Fruit fly (Drosophila melanogaster) whole organism, wandering third instar larva: ENCODE measurements around the gene Alp4.

Experiments used
- Abd-B ChIP-seq: fragments of >200 bp; optimal IDR thresholded peaks from 2 replicates; lab custom pipeline; 2017; ENCODE audit warnings: missing biosample characterization, missing genetic modification characterization
- CG32264 ChIP-seq: fragments of 200-800 bp; sonication (Bioruptor generic); optimal IDR thresholded peaks from 2 replicates; lab custom pipeline; 2016; ENCODE audit warnings: missing biosample characterization, missing genetic modification characterization
- CG9705 ChIP-seq: fragments of 200-800 bp; sonication (Bioruptor generic); optimal IDR thresholded peaks from 2 replicates; lab custom pipeline; 2018; ENCODE audit warnings: missing biosample characterization, mild to moderate bottlenecking, missing genetic modification characterization
- CrebA ChIP-seq: fragments of 200-800 bp; sonication (Bioruptor generic); optimal IDR thresholded peaks from 2 replicates; lab custom pipeline; 2016; ENCODE audit warnings: missing biosample characterization, mild to moderate bottlenecking, missing genetic modification characterization, borderline replicate concordance
- Dfd ChIP-seq: fragments of >200 bp; optimal IDR thresholded peaks from 2 replicates; lab custom pipeline; 2017; ENCODE audit warnings: missing biosample characterization, missing genetic modification characterization
- Dif ChIP-seq: fragments of 200-275, 200-300 bp; sonication (Bioruptor generic); optimal IDR thresholded peaks from 2 replicates; lab custom pipeline; 2018; ENCODE audit warnings: missing biosample characterization, missing genetic modification characterization; ENCODE audit not compliant: partially characterized antibody
- GATAd ChIP-seq: sonication (Bioruptor generic); optimal IDR thresholded peaks from 2 replicates; lab custom pipeline; 2016; ENCODE audit warnings: missing biosample characterization, missing genetic modification characterization
- HLH106 ChIP-seq: fragments of 200-800 bp; optimal IDR thresholded peaks from 3 replicates; lab custom pipeline; 2019; ENCODE audit warnings: missing biosample characterization, mild to moderate bottlenecking, missing genetic modification characterization, moderate library complexity
- Hnf4 ChIP-seq: fragments of 200-800 bp; sonication (Bioruptor generic); optimal IDR thresholded peaks from 2 replicates; lab custom pipeline; 2016; ENCODE audit warnings: missing biosample characterization, mild to moderate bottlenecking, missing genetic modification characterization
- Hr78 ChIP-seq: fragments of >200 bp; optimal IDR thresholded peaks from 2 replicates; lab custom pipeline; 2017; ENCODE audit warnings: missing biosample characterization, missing genetic modification characterization
- Hr83 ChIP-seq: fragments of 200-300 bp; sonication (Bioruptor generic); optimal IDR thresholded peaks from 2 replicates; lab custom pipeline; 2016; ENCODE audit warnings: missing biosample characterization, mild to moderate bottlenecking, missing genetic modification characterization, moderate library complexity; ENCODE audit not compliant: poor library complexity, severe bottlenecking
- Jra ChIP-seq: sonication (Bioruptor generic); optimal IDR thresholded peaks from 2 replicates; lab custom pipeline; 2016; ENCODE audit warnings: missing biosample characterization, missing genetic modification characterization
- Mio ChIP-seq: sonication (Bioruptor generic); optimal IDR thresholded peaks from 2 replicates; lab custom pipeline; 2016; ENCODE audit warnings: missing biosample characterization, missing genetic modification characterization
- Myc ChIP-seq: fragments of >200 bp; optimal IDR thresholded peaks from 2 replicates; lab custom pipeline; 2017
- N ChIP-seq: fragments of >200 bp; optimal IDR thresholded peaks from 2 replicates; lab custom pipeline; 2018; ENCODE audit warnings: missing biosample characterization, missing external identifiers, missing genetic modification characterization
- OdsH ChIP-seq: fragments of 200-800 bp; sonication (Bioruptor generic); optimal IDR thresholded peaks from 2 replicates; lab custom pipeline; 2016; ENCODE audit warnings: missing biosample characterization, mild to moderate bottlenecking, missing genetic modification characterization
- Rel ChIP-seq, 2 experiments: fragments of 200-800 bp; sonication (Bioruptor generic) in 1 of 2; optimal IDR thresholded peaks; 2 replicates in 1 of 2; 3 replicates in 1 of 2; lab custom pipeline; 2016 to 2019; ENCODE audit warnings: mild to moderate bottlenecking in 2 of 2, missing biosample characterization in 2 of 2, missing genetic modification characterization in 2 of 2, moderate library complexity in 1 of 2
- Sp1 ChIP-seq: fragments of 200-800 bp; sonication (Bioruptor generic); optimal IDR thresholded peaks from 3 replicates; lab custom pipeline; 2019; ENCODE audit warnings: missing biosample characterization, mild to moderate bottlenecking, missing genetic modification characterization, moderate library complexity
- Vsx2 ChIP-seq: fragments of 200-300, 225-300 bp; sonication (Bioruptor generic); optimal IDR thresholded peaks from 2 replicates; lab custom pipeline; 2018; ENCODE audit warnings: missing biosample characterization, missing genetic modification characterization; ENCODE audit not compliant: partially characterized antibody
- br ChIP-seq: fragments of 200-800 bp; sonication (Bioruptor generic); optimal IDR thresholded peaks from 2 replicates; lab custom pipeline; 2016; ENCODE audit warnings: missing biosample characterization, missing genetic modification characterization
- brk ChIP-seq: fragments of 200-800 bp; sonication (Bioruptor generic); optimal IDR thresholded peaks from 2 replicates; lab custom pipeline; 2016; ENCODE audit warnings: missing biosample characterization, mild to moderate bottlenecking, missing genetic modification characterization
- dl ChIP-seq, 2 experiments: fragments of 175-275, 200-275 bp in 1 of 2; fragments of 200-275 bp in 1 of 2; sonication (Bioruptor generic); optimal IDR thresholded peaks; lab custom pipeline; 2018; ENCODE audit warnings: mild to moderate bottlenecking in 2 of 2, missing biosample characterization in 2 of 2, missing genetic modification characterization in 2 of 2, moderate library complexity in 2 of 2; ENCODE audit not compliant: partially characterized antibody in 2 of 2, insufficient read depth in 1 of 2
- dmrt93B ChIP-seq: fragments of 200-800 bp; sonication (Bioruptor generic); optimal IDR thresholded peaks from 2 replicates; lab custom pipeline; 2018; ENCODE audit warnings: missing biosample characterization, mild to moderate bottlenecking, missing genetic modification characterization
- dsf ChIP-seq: sonication (Bioruptor generic); optimal IDR thresholded peaks from 2 replicates; lab custom pipeline; 2016; ENCODE audit warnings: missing biosample characterization, missing genetic modification characterization, borderline replicate concordance
- ey ChIP-seq: fragments of 200-800 bp; sonication (Bioruptor generic); optimal IDR thresholded peaks from 2 replicates; lab custom pipeline; 2016; ENCODE audit warnings: missing biosample characterization, missing genetic modification characterization
- foxo ChIP-seq, 2 experiments: fragments of 200-800 bp; sonication (Bioruptor generic); optimal IDR thresholded peaks; 2 replicates in 1 of 2; 3 replicates in 1 of 2; lab custom pipeline; 2016 to 2017; ENCODE audit warnings: missing biosample characterization in 2 of 2, missing genetic modification characterization in 2 of 2
- fru ChIP-seq: fragments of 200-800 bp; sonication (Bioruptor generic); optimal IDR thresholded peaks from 3 replicates; lab custom pipeline; 2016; ENCODE audit warnings: missing biosample characterization, mild to moderate bottlenecking, missing genetic modification characterization
- h ChIP-seq: fragments of 200-800 bp; sonication (Bioruptor generic); optimal IDR thresholded peaks from 3 replicates; lab custom pipeline; 2016; ENCODE audit warnings: missing biosample characterization, mild to moderate bottlenecking, missing genetic modification characterization
- jim ChIP-seq: fragments of 175-275, 200-325 bp; sonication (Bioruptor generic); optimal IDR thresholded peaks from 2 replicates; lab custom pipeline; 2016; ENCODE audit warnings: missing biosample characterization, mild to moderate bottlenecking, missing genetic modification characterization
- lola ChIP-seq: fragments of >200 bp; optimal IDR thresholded peaks from 2 replicates; lab custom pipeline; 2017; ENCODE audit warnings: missing biosample characterization, missing genetic modification characterization
- pan ChIP-seq: fragments of >200 bp; optimal IDR thresholded peaks from 2 replicates; lab custom pipeline; 2017
- psq ChIP-seq: fragments of 200-800 bp; sonication (Bioruptor generic); optimal IDR thresholded peaks from 3 replicates; lab custom pipeline; 2017; ENCODE audit warnings: missing biosample characterization, mild to moderate bottlenecking, missing genetic modification characterization, moderate library complexity
- rgr ChIP-seq: fragments of 200-800 bp; sonication (Bioruptor generic); optimal IDR thresholded peaks from 3 replicates; lab custom pipeline; 2016; ENCODE audit warnings: missing biosample characterization, mild to moderate bottlenecking, missing genetic modification characterization
- sage ChIP-seq: fragments of 200-800 bp; sonication (Bioruptor generic); optimal IDR thresholded peaks from 2 replicates; lab custom pipeline; 2016; ENCODE audit warnings: missing biosample characterization, mild to moderate bottlenecking, missing genetic modification characterization
- sv ChIP-seq: fragments of 200-800 bp; sonication (Bioruptor generic); optimal IDR thresholded peaks from 3 replicates; lab custom pipeline; 2016; ENCODE audit warnings: missing biosample characterization, missing genetic modification characterization
- tai ChIP-seq: sonication (Bioruptor generic); optimal IDR thresholded peaks from 2 replicates; lab custom pipeline; 2016; ENCODE audit warnings: missing biosample characterization, missing genetic modification characterization
- usp ChIP-seq: fragments of >200 bp; optimal IDR thresholded peaks from 2 replicates; lab custom pipeline; 2017; ENCODE audit warnings: missing biosample characterization, missing genetic modification characterization
- woc ChIP-seq: sonication (Bioruptor generic); optimal IDR thresholded peaks from 2 replicates; lab custom pipeline; 2016; ENCODE audit warnings: missing biosample characterization, mild to moderate bottlenecking, missing genetic modification characterization

Alp4 gene

dm6 chr3R:31059036-31059806, 10.5 kb downstream of the Alp4 start:
- peak; percentile 86 for TF ChIP-seq psq
- peak in 1 of 2 experiments; percentile 91 for TF ChIP-seq foxo (GFP tag; optimal IDR thresholded peaks at IDR 0.05; lab: Kevin White, UChicago)
- TF ChIP-seq sv (GFP tag; lab: Kevin White, UChicago): no peak
- TF ChIP-seq Mio (GFP tag; lab: Kevin White, UChicago): peak; percentile 4
- no peak for TF ChIP-seq lola (GFP tag; lab: Kevin White, UChicago)
- TF ChIP-seq dsf (GFP tag; lab: Kevin White, UChicago): no peak
- no peak for TF ChIP-seq jim (GFP tag; lab: Kevin White, UChicago)
- TF ChIP-seq tai (GFP tag; lab: Kevin White, UChicago): peak; percentile 50
- TF ChIP-seq OdsH (GFP tag; lab: Kevin White, UChicago): peak; percentile 89
- peak; percentile 70 for TF ChIP-seq Dif (GFP tag; lab: Kevin White, UChicago)
- TF ChIP-seq Rel (GFP tag; optimal IDR thresholded peaks at IDR 0.05; lab: Kevin White, UChicago): no peak
- TF ChIP-seq Rel (tag; optimal IDR thresholded peaks at IDR 0.05; lab: Kevin White, UChicago): peak; percentile 40
- TF ChIP-seq h (GFP tag; lab: Kevin White, UChicago): peak; percentile 89
- TF ChIP-seq Myc: no peak
- peak in 1 of 2 experiments; percentile 4 for TF ChIP-seq dl (GFP tag; optimal IDR thresholded peaks at IDR 0.05; lab: Kevin White, UChicago; ENCODE audit: insufficient read depth in 1 of 2, partially characterized antibody in 2 of 2)
- no peak for TF ChIP-seq Dfd
- TF ChIP-seq sage (GFP tag; lab: Kevin White, UChicago): peak; percentile 75
- peak; percentile 66 for TF ChIP-seq br
- peak; percentile 72 for TF ChIP-seq dmrt93B
- no peak for TF ChIP-seq woc (GFP tag; lab: Kevin White, UChicago)
- TF ChIP-seq Jra (GFP tag; lab: Kevin White, UChicago): peak; percentile 53
- TF ChIP-seq pan: no peak
- TF ChIP-seq Sp1 (GFP tag; lab: Kevin White, UChicago): peak; percentile 90
- TF ChIP-seq CrebA (GFP tag; lab: Kevin White, UChicago): no peak
- peak; percentile 35 for TF ChIP-seq CG32264 (GFP tag; lab: Kevin White, UChicago)
- no peak for TF ChIP-seq usp (GFP tag; lab: Kevin White, UChicago)
- TF ChIP-seq Hr78: no peak
- peak; percentile 89 for TF ChIP-seq HLH106 (tag; lab: Kevin White, UChicago)
- no peak for TF ChIP-seq Hr83 (GFP tag; lab: Kevin White, UChicago)
- TF ChIP-seq fru: peak; percentile 81
- TF ChIP-seq Vsx2: no peak
- no peak for TF ChIP-seq GATAd (GFP tag; lab: Kevin White, UChicago)
- peak; percentile 39 for TF ChIP-seq CG9705 (GFP tag; lab: Kevin White, UChicago)
- TF ChIP-seq N (GFP tag; lab: Kevin White, UChicago): no peak
- TF ChIP-seq Abd-B (GFP tag; lab: Kevin White, UChicago): no peak
- peak; percentile 89 for TF ChIP-seq rgr (GFP tag; lab: Kevin White, UChicago)
- peak; percentile 70 for TF ChIP-seq ey (GFP tag; lab: Kevin White, UChicago)
- peak; percentile 83 for TF ChIP-seq brk (GFP tag; lab: Kevin White, UChicago)
- peak; percentile 74 for TF ChIP-seq Hnf4
